Worm (Caenorhabditis elegans) whole organism, L1 larva: ENCODE measurements around the gene Y71H10B.1.

Experiments used
- aha-1 ChIP-seq: fragments of 150-350 bp; optimal IDR thresholded peaks from 2 replicates; lab custom pipeline; 2014; ENCODE audit warnings: missing biosample characterization, missing genetic modification characterization
- aly-2 ChIP-seq: fragments of 150-350 bp; optimal IDR thresholded peaks from 2 replicates; lab custom pipeline; 2014; ENCODE audit warnings: missing biosample characterization, missing genetic modification characterization
- ama-1 ChIP-seq: fragments of 150-350 bp; optimal IDR thresholded peaks from 2 replicates; lab custom pipeline; 2014
- blmp-1 ChIP-seq: fragments of 150-350 bp; optimal IDR thresholded peaks from 2 replicates; lab custom pipeline; 2014; ENCODE audit warnings: missing biosample characterization, missing genetic modification characterization
- ceh-8 ChIP-seq: fragments of 200-800 bp; sonication (Bioruptor generic); optimal IDR thresholded peaks from 2 replicates; lab custom pipeline; 2018; ENCODE audit warnings: mild to moderate bottlenecking, missing genetic modification characterization, moderate library complexity, missing compliant biosample characterization
- ceh-90 ChIP-seq: sonication (generic microtip); optimal IDR thresholded peaks from 2 replicates; lab custom pipeline; 2016; ENCODE audit warnings: missing genetic modification characterization, missing compliant biosample characterization
- efl-1 ChIP-seq, 4 experiments: fragments of 150-350 bp; optimal IDR thresholded peaks in 3 of 4; peaks in 1 of 4; 1 replicate in 1 of 4; 2 replicates in 3 of 4; lab custom pipeline; 2014; ENCODE audit warnings: missing biosample characterization in 2 of 4, missing genetic modification characterization in 2 of 4, missing genetic modification reagents in 2 of 4
- efl-3 ChIP-seq: fragments of 200-800 bp; sonication (Bioruptor generic); optimal IDR thresholded peaks from 2 replicates; lab custom pipeline; 2018; ENCODE audit warnings: mild to moderate bottlenecking, missing genetic modification characterization, missing compliant biosample characterization
- elt-2 ChIP-seq: sonication (generic microtip); optimal IDR thresholded peaks from 2 replicates; lab custom pipeline; 2016; ENCODE audit warnings: missing genetic modification characterization, mild to moderate bottlenecking, inconsistent platforms, missing compliant biosample characterization, missing genetic modification reagents
- elt-3 ChIP-seq, 6 experiments: fragments of 150-350 bp in 1 of 6; sonication (generic microtip); optimal IDR thresholded peaks; 2 replicates each; lab custom pipeline; 2017 to 2018; ENCODE audit warnings: missing biosample characterization in 6 of 6, missing genetic modification characterization in 6 of 6, inconsistent platforms in 1 of 6
- fkh-10 ChIP-seq: sonication (generic microtip); optimal IDR thresholded peaks from 2 replicates; lab custom pipeline; 2017; ENCODE audit warnings: missing biosample characterization, missing genetic modification reagents, missing genetic modification characterization
- fos-1 ChIP-seq: fragments of 150-350 bp; optimal IDR thresholded peaks from 2 replicates; lab custom pipeline; 2014; ENCODE audit warnings: missing biosample characterization, missing genetic modification characterization
- grh-1 ChIP-seq: fragments of 200-800 bp; sonication (Bioruptor generic); IDR thresholded peaks from 2 replicates; pipeline ENCODE4 v1.3.6; 2022; ENCODE audit warnings: missing genetic modification reagents, missing genetic modification characterization, missing compliant biosample characterization
- hlh-17 ChIP-seq: fragments of 200-800 bp; sonication (Bioruptor generic); optimal IDR thresholded peaks from 2 replicates; lab custom pipeline; 2018; ENCODE audit warnings: missing genetic modification characterization, mild to moderate bottlenecking, missing compliant biosample characterization, moderate library complexity, borderline replicate concordance
- hpl-2 ChIP-seq: fragments of 150-350 bp; optimal IDR thresholded peaks from 2 replicates; lab custom pipeline; 2014; ENCODE audit warnings: missing biosample characterization, missing genetic modification reagents, missing genetic modification characterization
- irx-1 ChIP-seq: sonication (generic microtip); optimal IDR thresholded peaks from 2 replicates; lab custom pipeline; 2016; ENCODE audit warnings: missing genetic modification characterization, missing compliant biosample characterization
- isw-1 ChIP-seq: fragments of 200-800 bp; sonication (Bioruptor generic); IDR thresholded peaks from 2 replicates; pipeline ENCODE4 v1.3.6; 2022; ENCODE audit warnings: missing genetic modification characterization, missing compliant biosample characterization
- jun-1 ChIP-seq: fragments of 150-350 bp; optimal IDR thresholded peaks from 2 replicates; lab custom pipeline; 2014; ENCODE audit warnings: missing biosample characterization, missing genetic modification reagents, missing genetic modification characterization
- lin-13 ChIP-seq: fragments of 150-350 bp; optimal IDR thresholded peaks from 2 replicates; lab custom pipeline; 2014; ENCODE audit warnings: missing biosample characterization, missing genetic modification reagents, missing genetic modification characterization
- lin-14 ChIP-seq: fragments of 200-800 bp; sonication (Bioruptor generic); optimal IDR thresholded peaks from 2 replicates; lab custom pipeline; 2018; ENCODE audit warnings: mild to moderate bottlenecking, missing genetic modification characterization, moderate library complexity, missing compliant biosample characterization
- lin-39 ChIP-seq: fragments of 150-350 bp; optimal IDR thresholded peaks from 2 replicates; lab custom pipeline; 2014; ENCODE audit warnings: missing biosample characterization, missing genetic modification reagents, missing genetic modification characterization
- lir-3 ChIP-seq: sonication (generic microtip); optimal IDR thresholded peaks from 2 replicates; lab custom pipeline; 2016; ENCODE audit warnings: mild to moderate bottlenecking, missing genetic modification characterization, moderate library complexity, missing compliant biosample characterization; ENCODE audit not compliant: poor library complexity
- lsy-2 ChIP-seq, 2 experiments: fragments of 150-350 bp; optimal IDR thresholded peaks; 2 replicates each; lab custom pipeline; 2014; ENCODE audit warnings: missing biosample characterization in 2 of 2, missing genetic modification characterization in 2 of 2
- mef-2 ChIP-seq: fragments of 150-350 bp; optimal IDR thresholded peaks from 2 replicates; lab custom pipeline; 2014; ENCODE audit warnings: missing biosample characterization, missing genetic modification characterization
- nhr-11 ChIP-seq: fragments of 150-350 bp; optimal IDR thresholded peaks from 2 replicates; lab custom pipeline; 2014; ENCODE audit warnings: missing biosample characterization, missing genetic modification characterization
- nhr-19 ChIP-seq: fragments of 200-800 bp; sonication (Bioruptor generic); conservative IDR thresholded peaks from 2 replicates; pipeline ENCODE4 v1.3.6; 2022; ENCODE audit warnings: missing genetic modification characterization, missing compliant biosample characterization
- nhr-20 ChIP-seq: sonication (generic microtip); optimal IDR thresholded peaks from 2 replicates; lab custom pipeline; 2016; ENCODE audit warnings: mild to moderate bottlenecking, missing genetic modification characterization, missing compliant biosample characterization
- nhr-237 ChIP-seq: fragments of 150-350 bp; optimal IDR thresholded peaks from 2 replicates; lab custom pipeline; 2014; ENCODE audit warnings: missing biosample characterization, missing genetic modification characterization
- nhr-47 ChIP-seq: sonication (generic microtip); optimal IDR thresholded peaks from 2 replicates; lab custom pipeline; 2016; ENCODE audit warnings: mild to moderate bottlenecking, missing genetic modification characterization, moderate library complexity, missing compliant biosample characterization
- nhr-71 ChIP-seq: sonication (generic microtip); optimal IDR thresholded peaks from 2 replicates; lab custom pipeline; 2016; ENCODE audit warnings: mild to moderate bottlenecking, missing genetic modification characterization, moderate library complexity, missing compliant biosample characterization
- nhr-84 ChIP-seq: sonication (generic microtip); optimal IDR thresholded peaks from 2 replicates; lab custom pipeline; 2017; ENCODE audit warnings: missing biosample characterization, missing genetic modification characterization
- nhr-85 ChIP-seq: sonication (generic microtip); peaks from one replicate; lab custom pipeline; 2016; ENCODE audit warnings: missing genetic modification characterization, inconsistent platforms, missing compliant biosample characterization
- nhr-90 ChIP-seq: sonication (generic microtip); optimal IDR thresholded peaks from 2 replicates; lab custom pipeline; 2016; ENCODE audit warnings: mild to moderate bottlenecking, missing genetic modification characterization, missing compliant biosample characterization; ENCODE audit not compliant: poor library complexity
- pax-3 ChIP-seq: fragments of 200-800 bp; sonication (Bioruptor generic); optimal IDR thresholded peaks from 2 replicates; lab custom pipeline; 2018; ENCODE audit warnings: mild to moderate bottlenecking, missing genetic modification characterization, moderate library complexity, missing compliant biosample characterization
- pqm-1 ChIP-seq: sonication (generic microtip); optimal IDR thresholded peaks from 3 replicates; lab custom pipeline; 2017; ENCODE audit warnings: missing biosample characterization, missing genetic modification characterization
- skn-1 ChIP-seq: fragments of 150-350 bp; optimal IDR thresholded peaks from 2 replicates; lab custom pipeline; 2014; ENCODE audit warnings: missing biosample characterization, missing genetic modification characterization
- snu-23 ChIP-seq: sonication (generic microtip); optimal IDR thresholded peaks from 2 replicates; lab custom pipeline; 2016; ENCODE audit warnings: missing genetic modification characterization, missing compliant biosample characterization
- sox-4 ChIP-seq: sonication (generic microtip); optimal IDR thresholded peaks from 2 replicates; lab custom pipeline; 2016; ENCODE audit warnings: missing genetic modification characterization, missing compliant biosample characterization
- sup-37 ChIP-seq: fragments of 200-800 bp; sonication (Bioruptor generic); optimal IDR thresholded peaks from 2 replicates; lab custom pipeline; 2018; ENCODE audit warnings: mild to moderate bottlenecking, missing genetic modification characterization, missing compliant biosample characterization
- swsn-7 ChIP-seq: sonication (generic microtip); optimal IDR thresholded peaks from 2 replicates; lab custom pipeline; 2016; ENCODE audit warnings: missing genetic modification characterization, missing compliant biosample characterization
- tbx-2 ChIP-seq: sonication (generic microtip); optimal IDR thresholded peaks from 2 replicates; lab custom pipeline; 2016; ENCODE audit warnings: missing genetic modification characterization, missing compliant biosample characterization
- tlp-1 ChIP-seq: fragments of 150-350 bp; optimal IDR thresholded peaks from 2 replicates; lab custom pipeline; 2014; ENCODE audit warnings: missing biosample characterization, missing genetic modification characterization
- unc-130 ChIP-seq: fragments of 150-350 bp; optimal IDR thresholded peaks from 2 replicates; lab custom pipeline; 2017; ENCODE audit warnings: missing biosample characterization, missing genetic modification characterization, inconsistent platforms
- unc-62 ChIP-seq: fragments of 150-350 bp; optimal IDR thresholded peaks from 2 replicates; lab custom pipeline; 2014; ENCODE audit warnings: missing biosample characterization, missing genetic modification reagents, missing genetic modification characterization
- unc-86 ChIP-seq: sonication (generic microtip); optimal IDR thresholded peaks from 2 replicates; lab custom pipeline; 2016; ENCODE audit warnings: missing genetic modification characterization, missing compliant biosample characterization
- unc-98 ChIP-seq: fragments of 200-800 bp; sonication (Bioruptor generic); IDR thresholded peaks from 2 replicates; pipeline ENCODE4 v1.3.6; 2022; ENCODE audit warnings: missing genetic modification characterization, missing compliant biosample characterization
- zag-1 ChIP-seq: fragments of 150-350 bp; optimal IDR thresholded peaks from 2 replicates; lab custom pipeline; 2014; ENCODE audit warnings: missing biosample characterization, missing genetic modification characterization
- ztf-11 ChIP-seq, 2 experiments: sonication (generic microtip); optimal IDR thresholded peaks; 2 replicates each; lab custom pipeline; 2016 to 2017; ENCODE audit warnings: missing genetic modification characterization in 2 of 2, missing biosample characterization in 1 of 2, missing compliant biosample characterization in 1 of 2

Y71H10B.1 gene

ce11 chrX:2863946-2864345 is 23.9 kb upstream of the Y71H10B.1 start, which contains the start of gene F53B3.6:
Gene F53B3.6, plus strand, starts transcription at chrX:2864229.
- TF ChIP-seq nhr-11 (tag; lab: Kevin White, UChicago) (no peak), snu-23 (GFP tag; lab: Kevin White, UChicago) (peak; percentile 38), nhr-71 (peak; percentile 17), lin-14 (GFP tag; lab: Kevin White, UChicago) (peak; percentile 45), tbx-2 (peak; percentile 4), nhr-20 (tag; lab: Kevin White, UChicago) (peak; percentile 27), pqm-1 (tag; lab: Kevin White, UChicago) (no peak), nhr-85 (tag; lab: Kevin White, UChicago) (peak; percentile 66), nhr-47 (tag; lab: Kevin White, UChicago) (no peak), grh-1 (GFP tag; lab: Robert Waterston, UW) (no peak; the same call in 1 of the 2 replicates), unc-62 (GFP tag; lab: Kevin White, UChicago) (no peak), elt-3 (tag; optimal IDR thresholded peaks at IDR 0.05; lab: Kevin White, UChicago) (peak in 4 of 6 experiments; percentile 20 to 72 (median 51)), blmp-1 (tag; lab: Kevin White, UChicago) (peak; percentile 80)
- TF ChIP-seq, all 84 proteins: peak for 8

- TF ChIP-seq fos-1 (no peak), nhr-85 (tag; lab: Kevin White, UChicago) (peak; percentile 28)
- TF ChIP-seq, all 84 proteins: peak for 1
Measured at ce11 chrX:2862372-2862771, 22.3 kb upstream of the Y71H10B.1 start, which contains the start of gene comt-1. Gene comt-1, minus strand, starts transcription at chrX:2862472.

ce11 chrX:2858380-2858779 is 18.3 kb upstream of the Y71H10B.1 start:
- no peak for TF ChIP-seq hlh-17 (GFP tag; lab: Kevin White, UChicago)
- no peak for TF ChIP-seq aha-1
- TF ChIP-seq nhr-11 (tag; lab: Kevin White, UChicago): no peak
- TF ChIP-seq ztf-11 (tag; optimal IDR thresholded peaks at IDR 0.05; lab: Kevin White, UChicago): no peak
- no peak for TF ChIP-seq unc-98 (GFP tag; lab: Robert Waterston, UW)
- no peak for TF ChIP-seq aly-2 (tag; lab: Kevin White, UChicago)
- TF ChIP-seq ama-1 (lab: Kevin White, UChicago): no peak
- no peak for TF ChIP-seq lir-3 (tag; lab: Kevin White, UChicago)
- TF ChIP-seq irx-1: no peak
- peak; percentile 58 for TF ChIP-seq nhr-20 (tag; lab: Kevin White, UChicago)
- TF ChIP-seq lin-13 (GFP tag; lab: Kevin White, UChicago): no peak
- no peak for TF ChIP-seq unc-86 (tag; lab: Kevin White, UChicago)
- TF ChIP-seq mef-2 (tag; lab: Kevin White, UChicago): no peak
- TF ChIP-seq fkh-10 (GFP tag; lab: Kevin White, UChicago): no peak
- TF ChIP-seq ceh-90 (tag; lab: Kevin White, UChicago): no peak
- no peak for TF ChIP-seq nhr-84 (tag; lab: Kevin White, UChicago)
- peak; percentile 44 for TF ChIP-seq nhr-19
- TF ChIP-seq nhr-237 (tag; lab: Kevin White, UChicago): no peak
- peak; percentile 90 for TF ChIP-seq nhr-85 (tag; lab: Kevin White, UChicago)
- no peak for TF ChIP-seq pax-3 (tag; lab: Kevin White, UChicago)
- no peak for TF ChIP-seq elt-2 (tag; lab: Kevin White, UChicago)
- TF ChIP-seq ceh-8: no peak
- TF ChIP-seq lin-39: no peak
- peak; percentile 34 for TF ChIP-seq skn-1
- peak in 1 of 2 experiments; percentile 9 for TF ChIP-seq lsy-2 (tag; optimal IDR thresholded peaks at IDR 0.05; lab: Kevin White, UChicago)
- peak; percentile 44 for TF ChIP-seq unc-130 (tag; lab: Kevin White, UChicago)
- peak; percentile 66 for TF ChIP-seq blmp-1 (tag; lab: Kevin White, UChicago)
- TF ChIP-seq hpl-2: no peak
- TF ChIP-seq sup-37: no peak
- TF ChIP-seq zag-1 (tag; lab: Kevin White, UChicago): no peak
- TF ChIP-seq sox-4: no peak
- TF ChIP-seq tlp-1 (tag; lab: Kevin White, UChicago): no peak
- TF ChIP-seq nhr-90: peak; percentile 72
- peak; percentile 62 for TF ChIP-seq nhr-71
- no peak for TF ChIP-seq jun-1 (tag; lab: Kevin White, UChicago)
- no peak for TF ChIP-seq fos-1
- TF ChIP-seq isw-1: no peak
- no peak for TF ChIP-seq efl-3 (GFP tag; lab: Kevin White, UChicago)
- no peak for TF ChIP-seq swsn-7 (tag; lab: Kevin White, UChicago)
- peak; percentile 56 for TF ChIP-seq lin-14 (GFP tag; lab: Kevin White, UChicago)
- TF ChIP-seq nhr-47 (tag; lab: Kevin White, UChicago): peak; percentile 2
- TF ChIP-seq efl-1 (optimal IDR thresholded peaks at IDR 0.05; lab: Kevin White, UChicago): no peak
- peak in 1 of 2 experiments; percentile 82 for TF ChIP-seq efl-1 (GFP tag; optimal IDR thresholded peaks at IDR 0.05 in 1 of 2; lab: Kevin White, UChicago)
